Fruit fly (Drosophila melanogaster): ENCODE data around the gene psidin.

Gene psidin

DNA sequence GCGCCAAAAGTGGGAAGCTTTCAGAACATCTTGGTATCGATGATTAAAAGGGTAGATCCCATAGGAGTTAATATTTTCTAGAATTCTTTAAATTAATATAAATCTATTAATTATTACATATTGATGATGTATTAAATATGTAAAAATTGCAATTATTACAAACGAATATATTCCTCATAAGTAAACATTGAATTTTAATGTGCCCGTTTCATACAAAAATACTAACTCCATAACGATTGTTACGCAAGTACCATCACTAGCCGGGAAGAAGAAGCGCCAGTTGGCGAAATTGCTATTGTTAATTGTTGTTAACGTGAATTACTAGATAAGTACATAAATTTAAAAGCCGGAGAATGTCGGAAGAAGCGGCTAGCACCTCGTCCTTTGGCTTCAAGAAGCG is 36.0 kb downstream of the psidin start, which contains the start of gene mdlc (continued):
- no peak for TF ChIP-seq CG2712 (tag; optimal IDR thresholded peaks at IDR 0.05)
- peak; percentile 26 for TF ChIP-seq sens (GFP tag)
- TF ChIP-seq CG12769 (tag; optimal IDR thresholded peaks at IDR 0.05), result no peak
- TF ChIP-seq CG18764 (GFP tag; optimal IDR thresholded peaks at IDR 0.05), result no peak
- no peak for TF ChIP-seq CG6765 (GFP tag; optimal IDR thresholded peaks at IDR 0.05)
- TF ChIP-seq Bteb2 (GFP tag; optimal IDR thresholded peaks at IDR 0.05), result no peak
- TF ChIP-seq Blimp-1 (GFP tag; optimal IDR thresholded peaks at IDR 0.05), result no peak
- no peak for TF ChIP-seq CG6175 (GFP tag; IDR thresholded peaks at IDR 0.05)
- TF ChIP-seq chm (GFP tag; IDR thresholded peaks at IDR 0.05), result no peak
- TF ChIP-seq hth (optimal IDR thresholded peaks at IDR 0.05), result no peak
- TF ChIP-seq CG11696 (GFP tag; IDR thresholded peaks at IDR 0.05), result no peak
- TF ChIP-seq Scr (GFP tag; IDR thresholded peaks at IDR 0.05; ENCODE audit: partially characterized antibody), result peak; percentile 71
- TF ChIP-seq trh (GFP tag; optimal IDR thresholded peaks at IDR 0.05), result no peak
- no peak for TF ChIP-seq C15 (GFP tag; IDR thresholded peaks at IDR 0.05)
- no peak for TF ChIP-seq CG3838 (GFP tag; optimal IDR thresholded peaks at IDR 0.05)
- no peak for TF ChIP-seq ftz-f1 (GFP tag; optimal IDR thresholded peaks at IDR 0.05)
- no peak for TF ChIP-seq pnt (GFP tag; optimal IDR thresholded peaks at IDR 0.05)
- no peak for TF ChIP-seq E2f1 (GFP tag; IDR thresholded peaks at IDR 0.05)
- no peak; the same call in 1 of the 2 replicates for TF ChIP-seq lmd (GFP tag; IDR thresholded peaks at IDR 0.05)
- TF ChIP-seq CG3995 (GFP tag; optimal IDR thresholded peaks at IDR 0.05), result no peak
- TF ChIP-seq CG6254 (GFP tag; optimal IDR thresholded peaks at IDR 0.05), result no peak
- no peak for TF ChIP-seq scrt (GFP tag; optimal IDR thresholded peaks at IDR 0.05)
- TF ChIP-seq ATbp (GFP tag; optimal IDR thresholded peaks at IDR 0.05), result no peak
- peak; percentile 4 for TF ChIP-seq CG13775 (GFP tag; optimal IDR thresholded peaks at IDR 0.05)
- TF ChIP-seq cato (GFP tag; optimal IDR thresholded peaks at IDR 0.05; ENCODE audit: borderline replicate concordance), result no peak
- TF ChIP-seq Hr51 (GFP tag; optimal IDR thresholded peaks at IDR 0.05), result peak in 1 of 2 experiments; percentile 16
- TF ChIP-seq Tbp (GFP tag; optimal IDR thresholded peaks at IDR 0.05), result no peak
- no peak for TF ChIP-seq CG17802 (tag; optimal IDR thresholded peaks at IDR 0.05)
- TF ChIP-seq onecut (GFP tag; IDR thresholded peaks at IDR 0.05), result no peak
- no peak for TF ChIP-seq Hand (GFP tag; optimal IDR thresholded peaks at IDR 0.05)
- TF ChIP-seq bcd (GFP tag; optimal IDR thresholded peaks at IDR 0.05), result no peak
- TF ChIP-seq CG4328 (GFP tag; optimal IDR thresholded peaks at IDR 0.05), result no peak
- no peak for TF ChIP-seq CrebB (tag; optimal IDR thresholded peaks at IDR 0.05)
- peak; percentile 39 for TF ChIP-seq sug (tag; optimal IDR thresholded peaks at IDR 0.05)
- no peak for TF ChIP-seq CG17829 (tag; optimal IDR thresholded peaks at IDR 0.05)
- no peak for TF ChIP-seq CG33557 (GFP tag; optimal IDR thresholded peaks at IDR 0.05)
- no peak for TF ChIP-seq CG18476 (GFP tag; optimal IDR thresholded peaks at IDR 0.05)
- TF ChIP-seq CG2678 (tag; optimal IDR thresholded peaks at IDR 0.05), result peak; percentile 33
- no peak for TF ChIP-seq CG12299 (tag; optimal IDR thresholded peaks at IDR 0.05)
- no peak for TF ChIP-seq her (GFP tag; optimal IDR thresholded peaks at IDR 0.05)
- no peak for TF ChIP-seq Max (GFP tag; optimal IDR thresholded peaks at IDR 0.05)
- no peak for TF ChIP-seq CG6654 (GFP tag; optimal IDR thresholded peaks at IDR 0.05)
- no peak for TF ChIP-seq CG10959 (GFP tag; IDR thresholded peaks at IDR 0.05)
- TF ChIP-seq nerfin-2 (GFP tag; IDR thresholded peaks at IDR 0.05; ENCODE audit: partially characterized antibody), result no peak
- TF ChIP-seq pb (GFP tag; optimal IDR thresholded peaks at IDR 0.05), result no peak
- TF ChIP-seq CG17612 (GFP tag; IDR thresholded peaks at IDR 0.05), result no peak
- peak; percentile 71 for TF ChIP-seq CG16813 (GFP tag; IDR thresholded peaks at IDR 0.05; ENCODE audit: partially characterized antibody)
- no peak for TF ChIP-seq al (GFP tag; IDR thresholded peaks at IDR 0.05)
- no peak for TF ChIP-seq Neu2 (GFP tag; optimal IDR thresholded peaks at IDR 0.05; ENCODE audit: borderline replicate concordance)
- TF ChIP-seq Nf-YB (GFP tag; optimal IDR thresholded peaks at IDR 0.05), result no peak
- no peak for TF ChIP-seq mld (GFP tag; IDR thresholded peaks at IDR 0.05; ENCODE audit: partially characterized antibody)
- TF ChIP-seq crol (GFP tag; IDR thresholded peaks at IDR 0.05), result no peak

Data from whole organism, embryonic.